Worm (Caenorhabditis elegans): ENCODE data around the gene egg-1.

DNA sequence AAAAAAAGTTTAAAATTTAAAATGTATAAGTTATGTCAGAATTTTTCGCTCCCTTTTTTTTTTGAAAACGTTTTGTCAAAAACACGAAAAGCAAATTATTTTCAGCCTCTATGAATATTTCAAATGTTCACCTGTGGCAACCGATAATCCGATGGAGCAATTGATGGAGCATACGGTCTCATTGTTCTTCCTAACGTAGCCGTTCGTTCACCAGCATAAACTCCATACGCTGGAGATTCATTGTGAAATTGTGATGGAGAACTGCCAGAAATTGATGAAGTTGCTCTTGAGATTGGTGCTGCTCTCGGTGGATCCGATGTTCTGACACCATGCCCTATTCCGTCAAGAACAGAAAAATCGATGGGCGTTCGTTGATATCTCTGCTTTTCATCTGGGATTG lies 36.2 kb upstream of the egg-1 start:
- TF ChIP-seq hnd-1 (tag; optimal IDR thresholded peaks at IDR 0.05) (no peak), ceh-13 (GFP tag; optimal IDR thresholded peaks at IDR 0.05) (no peak), hmbx-1 (tag; optimal IDR thresholded peaks at IDR 0.05) (no peak), tra-4 (tag; optimal IDR thresholded peaks at IDR 0.05) (no peak), ama-1 (optimal IDR thresholded peaks at IDR 0.05) (no peak), flt-1 (GFP tag; IDR thresholded peaks at IDR 0.05) (no peak), tbx-11 (GFP tag; IDR thresholded peaks at IDR 0.05) (no peak), B0310.2 (tag; optimal IDR thresholded peaks at IDR 0.05) (no peak), ets-7 (tag; optimal IDR thresholded peaks at IDR 0.05) (no peak), pes-1 (GFP tag; IDR thresholded peaks at IDR 0.05) (no peak), ceh-36 (tag; optimal IDR thresholded peaks at IDR 0.05) (no peak), aly-1 (tag; optimal IDR thresholded peaks at IDR 0.05) (no peak), hmg-4 (GFP tag; optimal IDR thresholded peaks at IDR 0.05) (no peak)

Measured in whole organism, early embryonic.